4 worm cellular contexts compared by ENCODE assay signal in the genomic region with DNA sequence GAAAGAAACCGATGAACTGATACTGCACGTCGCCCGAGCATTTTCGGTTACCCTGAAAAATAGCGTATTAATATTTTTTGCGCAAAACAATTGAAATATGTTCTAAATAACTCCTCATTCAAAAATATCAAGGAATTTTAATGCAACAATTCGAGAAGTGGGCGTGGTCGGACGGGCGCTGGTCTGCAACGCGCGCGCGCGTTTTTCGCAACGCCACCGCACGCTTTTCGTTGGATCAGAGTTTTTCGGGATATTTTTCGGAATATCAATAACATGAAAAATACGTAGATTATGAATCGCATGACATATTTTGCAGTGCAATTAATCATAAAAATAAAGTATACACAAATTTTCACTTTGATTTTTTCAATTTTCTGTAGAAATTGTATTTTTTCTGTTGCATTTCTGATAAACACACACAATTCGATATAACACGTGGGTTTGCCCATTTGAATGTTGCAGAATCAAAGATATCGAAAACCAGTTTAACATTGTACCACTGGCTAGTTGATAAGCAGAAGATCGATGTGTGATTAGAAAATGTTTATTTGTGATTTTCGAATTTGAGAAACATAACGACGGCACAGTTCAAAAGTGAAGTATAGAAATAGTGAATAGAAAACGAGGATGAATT.
TF ChIP-seq lines count a peak whose summit lies in the region.

A gene (minus strand): TSS at position 52 of the 634 bp plus-strand sequence.

TF ChIP-seq in whole organism, L2 larva, 48 proteins besides CTCF, POLR2A, EP300 and RAD21 (continues in another document):
- TF ChIP-seq C34F6.9 (tag; optimal IDR thresholded peaks at IDR 0.05; lab: Kevin White, UChicago) (peak; percentile 29), R02D3.7 (tag; optimal IDR thresholded peaks at IDR 0.05; lab: Kevin White, UChicago) (no peak), nhr-6 (tag; optimal IDR thresholded peaks at IDR 0.05; lab: Kevin White, UChicago) (no peak), sem-4 (tag; optimal IDR thresholded peaks at IDR 0.05; lab: Kevin White, UChicago) (no peak), nhr-12 (tag; optimal IDR thresholded peaks at IDR 0.05; lab: Kevin White, UChicago) (no peak), egl-27 (tag; optimal IDR thresholded peaks at IDR 0.05; lab: Kevin White, UChicago) (no peak), dmd-4 (tag; optimal IDR thresholded peaks at IDR 0.05; lab: Kevin White, UChicago) (no peak), nhr-10 (tag; optimal IDR thresholded peaks at IDR 0.05; lab: Kevin White, UChicago) (no peak), lin-11 (tag; optimal IDR thresholded peaks at IDR 0.05; lab: Kevin White, UChicago) (peak; percentile 25), blmp-1 (tag; optimal IDR thresholded peaks at IDR 0.05; lab: Kevin White, UChicago; ENCODE audit: insufficient read depth) (no peak), nhr-25 (tag; optimal IDR thresholded peaks at IDR 0.05; lab: Kevin White, UChicago) (peak; percentile 45), ztf-1 (GFP tag; conservative IDR thresholded peaks at IDR 0.05; lab: Robert Waterston, UW) (no peak), skn-1 (tag; optimal IDR thresholded peaks at IDR 0.05; lab: Kevin White, UChicago) (no peak), mab-5 (tag; optimal IDR thresholded peaks at IDR 0.05; lab: Kevin White, UChicago) (no peak), nhr-21 (tag; optimal IDR thresholded peaks at IDR 0.05; lab: Kevin White, UChicago) (peak; percentile 8), ZK546.5 (tag; optimal IDR thresholded peaks at IDR 0.05; lab: Kevin White, UChicago) (no peak), snpc-4 (tag; optimal IDR thresholded peaks at IDR 0.05; lab: Kevin White, UChicago) (no peak), ztf-4 (tag; optimal IDR thresholded peaks at IDR 0.05; lab: Kevin White, UChicago) (no peak), alr-1 (tag; optimal IDR thresholded peaks at IDR 0.05; lab: Kevin White, UChicago) (no peak), crh-2 (tag; optimal IDR thresholded peaks at IDR 0.05; lab: Kevin White, UChicago) (no peak), F13H6.1 (tag; optimal IDR thresholded peaks at IDR 0.05; lab: Kevin White, UChicago) (peak; percentile 40), sma-3 (GFP tag; optimal IDR thresholded peaks at IDR 0.05; lab: Kevin White, UChicago) (peak; percentile 66)

TF ChIP-seq in whole organism, L4 larva, 104 proteins besides CTCF, POLR2A, EP300 and RAD21 (continues in another document):
- TF ChIP-seq spr-1 (tag; optimal IDR thresholded peaks at IDR 0.05; lab: Kevin White, UChicago): peak; percentile 35
- no peak for TF ChIP-seq arid-1 (GFP tag; conservative IDR thresholded peaks at IDR 0.05; lab: Robert Waterston, UW)
- TF ChIP-seq Y48G9A.11 (GFP tag; IDR thresholded peaks at IDR 0.05; lab: Robert Waterston, UW): peak; percentile 79
- no peak for TF ChIP-seq zfp-2 (tag; optimal IDR thresholded peaks at IDR 0.05; lab: Kevin White, UChicago)
- no peak for TF ChIP-seq Y75B8A.6 (GFP tag; IDR thresholded peaks at IDR 0.05; lab: Robert Waterston, UW)
- TF ChIP-seq pha-4 (GFP tag; IDR thresholded peaks at IDR 0.05; lab: Robert Waterston, UW): 0 out of 2 replicates have a peak, but pooled peaks have one; percentile 39
- TF ChIP-seq pha-4 (tag; optimal IDR thresholded peaks at IDR 0.05; lab: Kevin White, UChicago): no peak
- TF ChIP-seq set-16 (GFP tag; IDR thresholded peaks at IDR 0.05; lab: Robert Waterston, UW): peak; percentile 27; the same call in 1 of the 2 replicates
- TF ChIP-seq hlh-11 (tag; optimal IDR thresholded peaks at IDR 0.05; lab: Kevin White, UChicago): peak; percentile 34
- TF ChIP-seq lin-38 (GFP tag; IDR thresholded peaks at IDR 0.05; lab: Robert Waterston, UW): peak; percentile 59
- TF ChIP-seq dmd-6 (GFP tag; IDR thresholded peaks at IDR 0.05; lab: Robert Waterston, UW): 0 out of 2 replicates have a peak, but pooled peaks have one; percentile 23
- peak; percentile 85 for TF ChIP-seq T20F7.1 (GFP tag; optimal IDR thresholded peaks at IDR 0.05; lab: Kevin White, UChicago)
- TF ChIP-seq nhr-111 (GFP tag; optimal IDR thresholded peaks at IDR 0.05; lab: Kevin White, UChicago): no peak
- peak; percentile 33 for TF ChIP-seq unc-130 (GFP tag; optimal IDR thresholded peaks at IDR 0.05; lab: Kevin White, UChicago)
- no peak for TF ChIP-seq ceh-44 (GFP tag; IDR thresholded peaks at IDR 0.05; lab: Robert Waterston, UW)
- TF ChIP-seq duxl-1 (tag; optimal IDR thresholded peaks at IDR 0.05; lab: Kevin White, UChicago; ENCODE audit: poor library complexity): peak; percentile 35
- no peak for TF ChIP-seq daf-12 (tag; optimal IDR thresholded peaks at IDR 0.05; lab: Kevin White, UChicago)
- TF ChIP-seq mep-1 (tag; optimal IDR thresholded peaks at IDR 0.05; lab: Kevin White, UChicago): peak; percentile 47
- TF ChIP-seq dve-1 (tag; optimal IDR thresholded peaks at IDR 0.05; lab: Kevin White, UChicago; ENCODE audit: insufficient read depth): peak; percentile 45
- TF ChIP-seq nhr-48 (tag; optimal IDR thresholded peaks at IDR 0.05; lab: Kevin White, UChicago): peak; percentile 35

TF ChIP-seq in whole organism, late embryonic, 69 proteins besides CTCF, POLR2A, EP300 and RAD21 (continues in another document):
- TF ChIP-seq Y22D7AL.16 (tag; optimal IDR thresholded peaks at IDR 0.05; lab: Kevin White, UChicago): peak; percentile 5
- TF ChIP-seq sox-4 (tag; optimal IDR thresholded peaks at IDR 0.05; lab: Kevin White, UChicago): peak; percentile 45
- peak; percentile 46 for TF ChIP-seq K02D7.2 (tag; optimal IDR thresholded peaks at IDR 0.05; lab: Kevin White, UChicago)
- peak; percentile 42 for TF ChIP-seq fkh-6 (tag; optimal IDR thresholded peaks at IDR 0.05; lab: Kevin White, UChicago)
- TF ChIP-seq ets-4 (tag; optimal IDR thresholded peaks at IDR 0.05; lab: Kevin White, UChicago): no peak
- TF ChIP-seq pha-4 (tag; optimal IDR thresholded peaks at IDR 0.05; lab: Kevin White, UChicago): no peak
- peak; percentile 27 for TF ChIP-seq hlh-15 (tag; optimal IDR thresholded peaks at IDR 0.05; lab: Kevin White, UChicago)
- TF ChIP-seq mec-3 (tag; optimal IDR thresholded peaks at IDR 0.05; lab: Kevin White, UChicago; ENCODE audit: borderline replicate concordance): no peak
- TF ChIP-seq fax-1 (tag; optimal IDR thresholded peaks at IDR 0.05; lab: Kevin White, UChicago): peak; percentile 49
- TF ChIP-seq ceh-9 (tag; optimal IDR thresholded peaks at IDR 0.05; lab: Kevin White, UChicago): no peak
- peak; percentile 14 for TF ChIP-seq hlh-6 (tag; optimal IDR thresholded peaks at IDR 0.05; lab: Kevin White, UChicago)
- TF ChIP-seq hlh-13 (GFP tag; optimal IDR thresholded peaks at IDR 0.05; lab: Kevin White, UChicago): no peak
- peak; percentile 42 for TF ChIP-seq ceh-19 (GFP tag; optimal IDR thresholded peaks at IDR 0.05; lab: Kevin White, UChicago)
- peak; percentile 72 for TF ChIP-seq elt-2 (tag; optimal IDR thresholded peaks at IDR 0.05; lab: Kevin White, UChicago)
- TF ChIP-seq syd-9 (tag; optimal IDR thresholded peaks at IDR 0.05; lab: Kevin White, UChicago): peak; percentile 17
- no peak for TF ChIP-seq ceh-48 (tag; optimal IDR thresholded peaks at IDR 0.05; lab: Kevin White, UChicago)
- TF ChIP-seq pat-9 (tag; optimal IDR thresholded peaks at IDR 0.05; lab: Kevin White, UChicago): peak; percentile 73
- TF ChIP-seq nhr-232 (tag; optimal IDR thresholded peaks at IDR 0.05; lab: Kevin White, UChicago): peak; percentile 47
- TF ChIP-seq F13H6.1 (tag; optimal IDR thresholded peaks at IDR 0.05; lab: Kevin White, UChicago): peak; percentile 51
- TF ChIP-seq ceh-34 (tag; optimal IDR thresholded peaks at IDR 0.05; lab: Kevin White, UChicago): peak; percentile 33
- TF ChIP-seq unc-42 (tag; optimal IDR thresholded peaks at IDR 0.05; lab: Kevin White, UChicago): no peak
- no peak for TF ChIP-seq ceh-30 (tag; optimal IDR thresholded peaks at IDR 0.05; lab: Kevin White, UChicago)
- no peak for TF ChIP-seq npax-4 (tag; optimal IDR thresholded peaks at IDR 0.05; lab: Kevin White, UChicago)
- peak; percentile 31 for TF ChIP-seq lin-11 (tag; optimal IDR thresholded peaks at IDR 0.05; lab: Kevin White, UChicago)

TF ChIP-seq in whole organism, mixed stage, embryonic, 35 proteins besides CTCF, POLR2A, EP300 and RAD21:
- TF ChIP-seq mls-2 (tag; optimal IDR thresholded peaks at IDR 0.05; lab: Kevin White, UChicago) (peak; percentile 71), sptf-1 (tag; optimal IDR thresholded peaks at IDR 0.05; lab: Kevin White, UChicago) (peak; percentile 80), lsy-2 (tag; optimal IDR thresholded peaks at IDR 0.05; lab: Kevin White, UChicago) (no peak), ces-1 (GFP tag; optimal IDR thresholded peaks at IDR 0.05; lab: Kevin White, UChicago) (no peak), unc-120 (tag; optimal IDR thresholded peaks at IDR 0.05; lab: Kevin White, UChicago; ENCODE audit: poor library complexity, severe bottlenecking) (peak; percentile 22), nhr-28 (tag; optimal IDR thresholded peaks at IDR 0.05; lab: Kevin White, UChicago) (no peak), hlh-1 (tag; optimal IDR thresholded peaks at IDR 0.05; lab: Kevin White, UChicago) (no peak), cnd-1 (tag; optimal IDR thresholded peaks at IDR 0.05; lab: Kevin White, UChicago) (peak; percentile 7), M03D4.4 (tag; optimal IDR thresholded peaks at IDR 0.05; lab: Kevin White, UChicago) (peak; percentile 76), tbx-8 (GFP tag; optimal IDR thresholded peaks at IDR 0.05; lab: Kevin White, UChicago) (peak; percentile 29), mab-5 (tag; optimal IDR thresholded peaks at IDR 0.05; lab: Kevin White, UChicago) (no peak), bed-3 (GFP tag; optimal IDR thresholded peaks at IDR 0.05; lab: Kevin White, UChicago) (peak; percentile 13), drap-1 (GFP tag; optimal IDR thresholded peaks at IDR 0.05; lab: Kevin White, UChicago) (peak; percentile 58), ceh-83 (GFP tag; optimal IDR thresholded peaks at IDR 0.05; lab: Kevin White, UChicago) (peak; percentile 55), zip-8 (tag; optimal IDR thresholded peaks at IDR 0.05; lab: Kevin White, UChicago) (no peak), lin-32 (GFP tag; optimal IDR thresholded peaks at IDR 0.05; lab: Kevin White, UChicago) (no peak), nhr-12 (tag; optimal IDR thresholded peaks at IDR 0.05; lab: Kevin White, UChicago) (no peak), mep-1 (tag; optimal IDR thresholded peaks at IDR 0.05; lab: Kevin White, UChicago) (peak; percentile 44), ceh-43 (GFP tag; optimal IDR thresholded peaks at IDR 0.05; lab: Kevin White, UChicago) (peak; percentile 59), pha-4 (tag; optimal IDR thresholded peaks at IDR 0.05; lab: Kevin White, UChicago) (no peak)
